Fruit fly (Drosophila melanogaster) whole organism, adult: ENCODE data around the gene Cyp4d14.

Source experiments
- CG11617 ChIP-seq: fragments of 200-800 bp; sonication (Bioruptor generic); optimal IDR thresholded peaks from 2 replicates; lab custom pipeline; 2017; ENCODE audit warnings: mild to moderate bottlenecking, missing biosample characterization, missing genetic modification reagents, missing genetic modification characterization
- CG12768 ChIP-seq: fragments of 200-800 bp; sonication (Bioruptor generic); optimal IDR thresholded peaks from 2 replicates; lab custom pipeline; 2017; ENCODE audit warnings: missing biosample characterization, missing genetic modification characterization, mild to moderate bottlenecking, moderate library complexity, missing genetic modification reagents
- CG14711 ChIP-seq: fragments of 200-800 bp; sonication (Bioruptor generic); optimal IDR thresholded peaks from 2 replicates; lab custom pipeline; 2018; ENCODE audit warnings: missing biosample characterization, mild to moderate bottlenecking, missing genetic modification characterization, moderate library complexity
- CG1620 ChIP-seq: fragments of 200-800 bp; sonication (Bioruptor generic); optimal IDR thresholded peaks from 2 replicates; lab custom pipeline; 2016; ENCODE audit warnings: missing biosample characterization, missing genetic modification characterization
- CG33017 ChIP-seq: fragments of 200-800 bp; sonication (Bioruptor generic); optimal IDR thresholded peaks from 2 replicates; lab custom pipeline; 2018; ENCODE audit warnings: missing biosample characterization, mild to moderate bottlenecking, missing genetic modification characterization, moderate library complexity
- CG5204 ChIP-seq: fragments of 200-800 bp; sonication (Bioruptor generic); optimal IDR thresholded peaks from 2 replicates; lab custom pipeline; 2016; ENCODE audit warnings: missing biosample characterization, missing genetic modification characterization
- CG7045 ChIP-seq: fragments of 200-800 bp; sonication (Bioruptor generic); optimal IDR thresholded peaks from 2 replicates; lab custom pipeline; 2017; ENCODE audit warnings: missing biosample characterization, mild to moderate bottlenecking, missing genetic modification characterization
- CG7101 ChIP-seq: fragments of 200-800 bp; sonication (Bioruptor generic); optimal IDR thresholded peaks from 2 replicates; lab custom pipeline; 2018; ENCODE audit warnings: missing biosample characterization, mild to moderate bottlenecking, missing genetic modification characterization, moderate library complexity
- Clk ChIP-seq: fragments of 200-800 bp; sonication (Bioruptor generic); optimal IDR thresholded peaks from 2 replicates; lab custom pipeline; 2017; ENCODE audit warnings: missing biosample characterization, missing genetic modification characterization
- Crg-1 ChIP-seq: fragments of 200-800 bp; sonication (Bioruptor generic); optimal IDR thresholded peaks from 2 replicates; lab custom pipeline; 2016; ENCODE audit warnings: missing biosample characterization, missing genetic modification characterization
- Hr96 ChIP-seq: fragments of 200-800 bp; sonication (Bioruptor generic); optimal IDR thresholded peaks from 2 replicates; lab custom pipeline; 2016; ENCODE audit warnings: missing biosample characterization, missing genetic modification characterization
- Mnt ChIP-seq: fragments of 200-800 bp; sonication (Bioruptor generic); optimal IDR thresholded peaks from 2 replicates; lab custom pipeline; 2016; ENCODE audit warnings: missing biosample characterization, mild to moderate bottlenecking, missing genetic modification characterization
- bab1 ChIP-seq: fragments of 200-800 bp; sonication (Bioruptor generic); optimal IDR thresholded peaks from 3 replicates; lab custom pipeline; 2019; ENCODE audit warnings: missing biosample characterization, mild to moderate bottlenecking, missing genetic modification characterization, moderate library complexity
- cic ChIP-seq: fragments of 200-800 bp; sonication (Bioruptor generic); optimal IDR thresholded peaks from 2 replicates; lab custom pipeline; 2017; ENCODE audit warnings: missing biosample characterization, mild to moderate bottlenecking, missing genetic modification characterization, moderate library complexity
- cnc ChIP-seq, 2 experiments: fragments of >200 bp; optimal IDR thresholded peaks; 2 replicates each; lab custom pipeline; 2017
- kay ChIP-seq: fragments of 200-800 bp; sonication (Bioruptor generic); peaks from one replicate; lab custom pipeline; 2016; ENCODE audit warnings: missing biosample characterization, missing genetic modification characterization, borderline replicate concordance
- ovo ChIP-seq: fragments of 200-800 bp; sonication (Bioruptor generic); optimal IDR thresholded peaks from 2 replicates; lab custom pipeline; 2016; ENCODE audit warnings: missing biosample characterization, missing genetic modification characterization
- pad ChIP-seq: fragments of 200-800 bp; sonication (Bioruptor generic); optimal IDR thresholded peaks from 3 replicates; lab custom pipeline; 2017; ENCODE audit warnings: missing biosample characterization, missing genetic modification characterization, mild to moderate bottlenecking, moderate library complexity, missing genetic modification reagents
- tj ChIP-seq: fragments of 200-800 bp; sonication (Bioruptor generic); optimal IDR thresholded peaks from 3 replicates; lab custom pipeline; 2017; ENCODE audit warnings: missing biosample characterization, mild to moderate bottlenecking, missing genetic modification characterization, moderate library complexity
- toe ChIP-seq: fragments of 200-800 bp; sonication (Bioruptor generic); optimal IDR thresholded peaks from 2 replicates; lab custom pipeline; 2016; ENCODE audit warnings: missing biosample characterization, missing genetic modification characterization

Gene Cyp4d14

DNA sequence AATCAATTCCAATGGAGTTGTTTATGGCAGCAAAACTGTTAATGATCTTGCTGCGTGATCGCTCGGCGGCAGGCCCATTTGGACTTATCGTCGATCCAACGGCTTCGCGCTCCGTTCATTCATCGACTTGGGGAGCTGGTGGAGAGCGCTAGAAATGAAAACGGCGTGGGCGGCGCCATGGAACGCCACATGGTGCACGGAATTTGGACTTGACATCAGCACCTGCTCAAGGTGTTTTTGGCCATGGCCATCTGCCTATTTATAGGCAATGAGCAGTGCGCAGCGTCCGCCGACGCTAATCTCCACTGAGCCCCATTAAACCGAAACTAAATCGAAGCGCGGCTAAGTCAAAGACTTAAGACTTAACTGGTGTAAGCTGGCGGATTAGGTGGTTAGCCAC is 43.3 kb upstream of the Cyp4d14 start:
- TF ChIP-seq CG11617 (GFP tag; lab: Kevin White, UChicago), result no peak
- TF ChIP-seq cnc (optimal IDR thresholded peaks at IDR 0.05; lab: Kevin White, UChicago), result no peak
- no peak for TF ChIP-seq Clk (GFP tag; lab: Kevin White, UChicago)
- no peak for TF ChIP-seq Mnt (GFP tag; lab: Kevin White, UChicago)
- no peak for TF ChIP-seq bab1
- TF ChIP-seq Crg-1 (GFP tag; lab: Kevin White, UChicago), result no peak
- TF ChIP-seq ovo, result no peak
- TF ChIP-seq toe (GFP tag; lab: Kevin White, UChicago), result no peak
- TF ChIP-seq CG12768, result no peak
- TF ChIP-seq kay (GFP tag; lab: Kevin White, UChicago), result no peak
- no peak for TF ChIP-seq CG5204
- no peak for TF ChIP-seq CG33017
- no peak for TF ChIP-seq pad (GFP tag; lab: Kevin White, UChicago)
- no peak for TF ChIP-seq CG7101 (tag; lab: Kevin White, UChicago)
- TF ChIP-seq cic, result no peak
- TF ChIP-seq CG14711 (tag; lab: Kevin White, UChicago), result no peak
- no peak for TF ChIP-seq CG7045 (GFP tag; lab: Kevin White, UChicago)
- TF ChIP-seq CG1620 (GFP tag; lab: Kevin White, UChicago), result no peak
- TF ChIP-seq tj (GFP tag; lab: Kevin White, UChicago), result no peak

DNA sequence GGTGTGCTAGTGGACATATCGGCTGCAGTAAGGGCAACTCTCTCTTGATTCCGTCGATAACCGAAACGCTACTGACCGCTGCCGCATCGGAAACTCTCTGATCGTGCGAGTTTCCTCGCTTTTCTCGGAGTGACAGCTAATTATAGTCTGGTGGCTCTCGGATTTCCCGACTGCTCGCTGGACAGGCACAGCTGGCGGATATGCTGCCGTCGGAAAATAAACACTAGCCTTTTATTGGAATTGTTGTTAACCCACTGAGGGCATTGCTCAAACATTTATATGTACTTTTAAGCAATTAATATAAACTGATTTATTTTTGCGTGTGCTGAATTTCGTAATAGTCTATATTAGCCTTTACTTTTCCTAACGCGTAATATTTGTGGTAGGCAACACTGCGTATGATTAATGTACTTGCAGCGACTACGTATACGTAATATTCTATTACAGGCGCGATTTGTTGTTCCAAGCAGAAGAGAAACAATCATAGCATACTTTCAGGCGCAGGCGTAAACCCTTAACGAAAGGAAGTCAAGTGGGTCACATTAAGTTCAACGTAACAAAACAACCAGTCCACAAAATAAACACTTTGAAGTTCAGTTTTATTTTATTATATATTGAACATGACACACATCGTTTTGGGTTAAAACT is 38.8 kb upstream of the Cyp4d14 start, which contains the start of gene SmydA-8:
TSS of gene SmydA-8 (minus strand) at position 51 of the 648 bp plus-strand sequence.
- TF ChIP-seq CG14711 (tag; lab: Kevin White, UChicago) (no peak), Hr96 (no peak), CG7101 (tag; lab: Kevin White, UChicago) (no peak), cnc (optimal IDR thresholded peaks at IDR 0.05; lab: Kevin White, UChicago) (no peak), pad (GFP tag; lab: Kevin White, UChicago) (no peak), CG7045 (GFP tag; lab: Kevin White, UChicago) (no peak), bab1 (peak; percentile 31), kay (GFP tag; lab: Kevin White, UChicago) (peak; percentile 45), CG11617 (GFP tag; lab: Kevin White, UChicago) (no peak), Mnt (GFP tag; lab: Kevin White, UChicago) (no peak)

DNA sequence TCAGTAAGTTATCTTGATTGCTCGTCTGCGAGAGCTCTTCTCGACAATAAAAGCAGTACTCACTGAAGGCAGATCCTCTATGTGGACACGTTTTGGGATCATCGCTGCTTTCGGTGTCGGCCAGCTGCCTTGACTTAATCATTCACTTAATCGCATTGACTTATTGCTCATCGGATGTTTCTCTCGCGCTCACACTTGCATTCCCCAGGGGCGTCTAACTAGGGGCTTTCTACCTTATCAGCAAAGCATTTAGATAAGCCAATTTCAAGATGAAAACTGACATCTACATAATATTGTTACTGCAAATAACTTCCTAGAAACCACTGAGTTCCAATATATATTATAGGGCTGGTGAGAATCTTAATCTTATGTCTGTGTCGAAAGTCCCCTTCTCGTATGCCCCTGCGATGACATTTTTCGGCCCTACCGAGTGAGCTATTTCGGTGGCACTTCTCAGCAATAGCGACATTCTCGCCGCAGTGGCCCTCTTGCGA is 37.3 kb upstream of the Cyp4d14 start:
- TF ChIP-seq CG14711 (tag; lab: Kevin White, UChicago) (peak; percentile 12), CG5204 (no peak), Hr96 (peak; percentile 17), cnc (optimal IDR thresholded peaks at IDR 0.05; lab: Kevin White, UChicago) (no peak), CG12768 (no peak)

DNA sequence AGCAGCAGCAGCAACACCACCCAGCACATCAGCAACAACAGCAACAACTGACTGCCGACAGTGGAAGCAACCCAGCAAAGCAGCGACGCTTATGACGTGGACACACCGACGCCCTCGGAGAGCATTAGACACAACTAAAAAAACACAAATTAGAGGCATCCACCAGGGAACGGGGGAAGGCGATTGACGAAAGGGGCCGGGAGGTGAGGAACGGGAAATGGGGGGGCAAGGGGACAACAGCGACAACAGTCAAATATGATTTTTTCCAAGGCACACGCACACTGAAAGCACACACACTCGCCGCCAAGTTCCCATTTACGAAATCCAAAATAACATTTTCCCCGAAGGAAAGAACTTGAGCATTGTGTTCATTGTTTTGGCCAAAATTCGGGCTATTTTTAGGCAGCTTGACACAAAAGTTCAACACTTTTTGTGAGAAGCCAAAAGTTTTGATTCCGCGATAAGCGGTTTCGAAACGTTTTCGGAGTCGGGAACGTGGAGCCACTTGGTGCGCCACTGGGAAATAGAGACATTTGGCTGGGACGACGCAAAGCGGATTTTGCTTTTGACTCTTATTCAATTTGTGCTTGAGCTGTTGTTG is 33.6 kb upstream of the Cyp4d14 start:
- TF ChIP-seq CG11617 (GFP tag; lab: Kevin White, UChicago) (no peak), Crg-1 (GFP tag; lab: Kevin White, UChicago) (no peak), CG7101 (tag; lab: Kevin White, UChicago) (no peak)

DNA sequence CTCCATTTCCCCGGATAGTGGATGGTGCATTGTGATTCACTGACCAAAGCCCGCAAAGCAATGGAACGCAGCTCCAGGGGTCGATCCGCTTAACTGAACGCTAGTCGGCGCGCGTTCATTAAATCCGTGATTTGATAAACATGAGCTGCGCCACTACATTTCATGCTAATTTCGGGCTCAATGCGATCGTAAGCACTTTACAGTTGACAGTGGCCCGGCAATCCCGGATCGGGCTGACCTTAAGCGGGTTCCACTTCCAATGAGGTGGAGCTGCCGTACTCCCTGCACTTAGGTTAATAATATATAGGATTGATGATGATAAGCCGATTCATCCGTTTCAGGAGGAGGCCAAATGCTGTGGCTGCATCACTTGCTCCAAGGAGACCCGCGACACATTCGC is 28.7 kb upstream of the Cyp4d14 start, which contains the start of gene FarO:
TSS of gene FarO (minus strand) at position 101 of the 400 bp plus-strand sequence.
- TF ChIP-seq CG33017 (no peak), CG12768 (no peak), cnc (optimal IDR thresholded peaks at IDR 0.05; lab: Kevin White, UChicago) (no peak), CG5204 (no peak), kay (GFP tag; lab: Kevin White, UChicago) (no peak), cic (no peak), ovo (no peak), bab1 (no peak), CG1620 (GFP tag; lab: Kevin White, UChicago) (no peak), CG14711 (tag; lab: Kevin White, UChicago) (no peak), Mnt (GFP tag; lab: Kevin White, UChicago) (no peak), Hr96 (no peak), tj (GFP tag; lab: Kevin White, UChicago) (no peak), CG7101 (tag; lab: Kevin White, UChicago) (no peak), CG11617 (GFP tag; lab: Kevin White, UChicago) (no peak), CG7045 (GFP tag; lab: Kevin White, UChicago) (no peak)

DNA sequence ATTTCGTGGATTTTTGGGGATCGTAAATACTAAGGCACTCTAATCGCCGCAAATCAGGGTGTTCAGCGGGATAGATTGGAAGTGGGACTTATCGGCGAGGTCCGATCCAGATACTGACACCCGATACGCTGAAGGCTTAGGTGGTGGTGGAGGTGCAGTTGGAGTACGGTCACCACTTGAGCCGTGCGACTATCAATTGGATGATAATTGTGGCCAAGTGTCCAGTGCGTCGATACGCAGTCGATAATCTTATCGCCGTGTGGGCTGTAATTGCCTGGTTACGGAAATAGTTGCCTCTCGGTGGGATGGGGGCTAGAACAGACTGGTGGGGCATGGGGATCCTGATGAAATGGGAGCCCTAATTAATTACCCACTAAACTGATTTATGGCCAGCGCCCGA is 24.2 kb upstream of the Cyp4d14 start:
- peak; percentile 10 for TF ChIP-seq pad (GFP tag; lab: Kevin White, UChicago)
- TF ChIP-seq bab1, result no peak
- peak; percentile 14 for TF ChIP-seq Mnt (GFP tag; lab: Kevin White, UChicago)
- peak; percentile 53 for TF ChIP-seq cic
- peak; percentile 6 for TF ChIP-seq CG12768

DNA sequence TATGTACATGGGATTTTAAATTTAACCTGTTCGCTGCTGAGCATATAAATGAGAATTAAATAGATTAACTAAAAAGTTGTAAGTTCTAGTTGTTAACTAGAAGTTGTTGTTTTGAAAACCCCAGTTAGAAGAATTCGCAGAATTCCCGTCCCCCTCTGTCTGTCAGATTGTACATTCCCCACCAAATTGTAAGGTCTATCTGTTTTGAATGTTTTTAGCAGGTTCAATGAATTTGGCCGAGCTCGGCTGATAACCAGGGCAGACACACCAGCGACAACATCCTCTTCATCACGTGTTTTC is 23.1 kb upstream of the Cyp4d14 start:
- TF ChIP-seq Clk (GFP tag; lab: Kevin White, UChicago) (no peak), pad (GFP tag; lab: Kevin White, UChicago) (no peak), CG12768 (no peak), CG14711 (tag; lab: Kevin White, UChicago) (no peak), CG33017 (no peak), CG7101 (tag; lab: Kevin White, UChicago) (no peak), cic (no peak), Crg-1 (GFP tag; lab: Kevin White, UChicago) (no peak), CG1620 (GFP tag; lab: Kevin White, UChicago) (no peak), CG5204 (no peak), toe (GFP tag; lab: Kevin White, UChicago) (no peak), bab1 (no peak), CG7045 (GFP tag; lab: Kevin White, UChicago) (no peak), Hr96 (no peak), ovo (no peak)
